Worm (Caenorhabditis elegans) whole organism, late embryonic: ENCODE results near the gene K12H6.7.

Experiments used
- ahr-1 ChIP-seq: sonication (generic microtip); optimal IDR thresholded peaks from 2 replicates; lab custom pipeline; 2016; ENCODE audit warnings: missing genetic modification characterization, missing compliant biosample characterization
- ceh-6 ChIP-seq: fragments of 200-800 bp; sonication (Bioruptor generic); optimal IDR thresholded peaks from 2 replicates; lab custom pipeline; 2018; ENCODE audit warnings: mild to moderate bottlenecking, missing genetic modification characterization, missing compliant biosample characterization
- ets-4 ChIP-seq: sonication (generic microtip); optimal IDR thresholded peaks from 2 replicates; lab custom pipeline; 2016; ENCODE audit warnings: missing genetic modification characterization, missing compliant biosample characterization
- eyg-1 ChIP-seq: sonication (generic microtip); optimal IDR thresholded peaks from 2 replicates; lab custom pipeline; 2016; ENCODE audit warnings: missing genotype, missing genetic modification characterization, missing compliant biosample characterization
- hlh-30 ChIP-seq: sonication (generic microtip); optimal IDR thresholded peaks from 2 replicates; lab custom pipeline; 2017; ENCODE audit warnings: antibody characterized with exemption, missing genetic modification characterization, missing compliant biosample characterization; ENCODE audit not compliant: insufficient read depth
- nfya-1 ChIP-seq: sonication (generic microtip); optimal IDR thresholded peaks from 2 replicates; lab custom pipeline; 2017; ENCODE audit warnings: missing genetic modification characterization, mild to moderate bottlenecking, missing compliant biosample characterization, antibody characterized with exemption, moderate library complexity
- nhr-232 ChIP-seq: sonication (generic microtip); optimal IDR thresholded peaks from 2 replicates; lab custom pipeline; 2016; ENCODE audit warnings: missing genetic modification characterization, missing compliant biosample characterization
- pag-3 ChIP-seq: sonication (generic microtip); optimal IDR thresholded peaks from 2 replicates; lab custom pipeline; 2016; ENCODE audit warnings: missing compliant biosample characterization, missing genetic modification characterization, borderline replicate concordance
- pqm-1 ChIP-seq: sonication (generic microtip); optimal IDR thresholded peaks from 2 replicates; lab custom pipeline; 2016; ENCODE audit warnings: missing genetic modification characterization, missing compliant biosample characterization
- rnt-1 ChIP-seq: sonication (generic microtip); optimal IDR thresholded peaks from 2 replicates; lab custom pipeline; 2016; ENCODE audit warnings: missing genetic modification characterization, missing compliant biosample characterization
- tbx-2 ChIP-seq: sonication (generic microtip); optimal IDR thresholded peaks from 2 replicates; lab custom pipeline; 2016; ENCODE audit warnings: missing genetic modification characterization, missing compliant biosample characterization
- ttx-3 ChIP-seq: sonication (generic microtip); optimal IDR thresholded peaks from 2 replicates; lab custom pipeline; 2016; ENCODE audit warnings: missing genetic modification reagents, missing genetic modification characterization, missing compliant biosample characterization
- unc-3 ChIP-seq, 2 experiments: fragments of 200-800 bp in 1 of 2; sonication (Bioruptor generic) in 1 of 2; sonication (generic microtip) in 1 of 2; conservative IDR thresholded peaks in 1 of 2; optimal IDR thresholded peaks in 1 of 2; 2 replicates each; pipeline versions ENCODE4 v1.3.6 to Lab custom; 2016 to 2022; ENCODE audit warnings: missing compliant biosample characterization in 2 of 2, missing genetic modification characterization in 2 of 2, missing genetic modification reagents in 1 of 2
- unc-42 ChIP-seq: sonication (generic microtip); optimal IDR thresholded peaks from 2 replicates; lab custom pipeline; 2016; ENCODE audit warnings: missing genotype, missing genetic modification characterization, missing compliant biosample characterization

DNA sequence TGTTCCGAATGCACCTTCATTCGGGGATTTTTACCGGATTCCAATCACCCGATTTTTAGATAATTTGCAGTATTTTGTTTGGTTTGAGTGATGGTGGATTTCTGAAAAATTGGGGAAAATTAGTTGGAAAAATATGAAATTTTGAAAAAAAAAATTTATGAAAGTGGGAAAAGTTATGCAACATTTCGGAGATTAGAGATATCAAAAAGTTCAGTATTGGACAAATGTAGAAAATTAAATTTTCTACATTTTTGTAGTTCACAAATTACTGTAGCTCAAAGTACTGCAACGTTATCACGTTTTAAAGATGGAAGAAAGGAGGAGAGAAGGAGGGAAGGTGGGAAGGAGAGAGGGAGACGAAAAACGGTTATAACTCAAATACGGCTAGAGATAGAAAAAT, 15.7 kb upstream of the K12H6.7 start, which contains the start of gene ptc-3:
- TF ChIP-seq pag-3 (tag; lab: Kevin White, UChicago) (no peak), eyg-1 (tag; lab: Kevin White, UChicago) (no peak), unc-42 (tag; lab: Kevin White, UChicago) (no peak), ttx-3 (no peak), ets-4 (tag; lab: Kevin White, UChicago) (no peak), ahr-1 (tag; lab: Kevin White, UChicago) (no peak), nfya-1 (no peak), hlh-30 (no peak), nhr-232 (tag; lab: Kevin White, UChicago) (no peak), tbx-2 (tag; lab: Kevin White, UChicago) (no peak), ceh-6 (GFP tag; lab: Kevin White, UChicago) (no peak), rnt-1 (no peak), unc-3 (GFP tag; conservative IDR thresholded peaks at IDR 0.05; lab: Robert Waterston, UW) (no peak), unc-3 (tag; optimal IDR thresholded peaks at IDR 0.05; lab: Kevin White, UChicago) (no peak), pqm-1 (tag; lab: Kevin White, UChicago) (no peak)
